Worm (Caenorhabditis elegans): ENCODE results near the gene T01B7.13.

Gene T01B7.13

ce11 chrII:8744555-8745448 is 29.6 kb downstream of the T01B7.13 start (continued):
- no peak for TF ChIP-seq arid-1 (GFP tag; conservative IDR thresholded peaks at IDR 0.05)
- TF ChIP-seq nhr-11 (tag; optimal IDR thresholded peaks at IDR 0.05) = peak; percentile 62
- TF ChIP-seq mes-2 (tag; optimal IDR thresholded peaks at IDR 0.05; ENCODE audit: poor library complexity, severe bottlenecking) = no peak
- no peak for TF ChIP-seq lir-3 (tag; optimal IDR thresholded peaks at IDR 0.05)
- TF ChIP-seq zip-2 (tag; optimal IDR thresholded peaks at IDR 0.05) = no peak
- peak in 1 of 2 experiments; percentile 76 for TF ChIP-seq unc-62 (GFP tag; optimal IDR thresholded peaks at IDR 0.05 in 1 of 2)
- TF ChIP-seq unc-62 (tag; optimal IDR thresholded peaks at IDR 0.05) = no peak
- TF ChIP-seq ceh-44 (GFP tag; IDR thresholded peaks at IDR 0.05) = 0 out of 2 replicates have a peak, but pooled peaks have one; percentile 3
- peak; percentile 64 for TF ChIP-seq T26A8.4 (GFP tag; IDR thresholded peaks at IDR 0.05)
- peak in 1 of 2 experiments; percentile 14 for TF ChIP-seq hif-1 (tag; optimal IDR thresholded peaks at IDR 0.05)
- TF ChIP-seq fkh-10 (GFP tag; optimal IDR thresholded peaks at IDR 0.05) = no peak
- no peak for TF ChIP-seq jun-1 (tag; optimal IDR thresholded peaks at IDR 0.05)

DNA sequence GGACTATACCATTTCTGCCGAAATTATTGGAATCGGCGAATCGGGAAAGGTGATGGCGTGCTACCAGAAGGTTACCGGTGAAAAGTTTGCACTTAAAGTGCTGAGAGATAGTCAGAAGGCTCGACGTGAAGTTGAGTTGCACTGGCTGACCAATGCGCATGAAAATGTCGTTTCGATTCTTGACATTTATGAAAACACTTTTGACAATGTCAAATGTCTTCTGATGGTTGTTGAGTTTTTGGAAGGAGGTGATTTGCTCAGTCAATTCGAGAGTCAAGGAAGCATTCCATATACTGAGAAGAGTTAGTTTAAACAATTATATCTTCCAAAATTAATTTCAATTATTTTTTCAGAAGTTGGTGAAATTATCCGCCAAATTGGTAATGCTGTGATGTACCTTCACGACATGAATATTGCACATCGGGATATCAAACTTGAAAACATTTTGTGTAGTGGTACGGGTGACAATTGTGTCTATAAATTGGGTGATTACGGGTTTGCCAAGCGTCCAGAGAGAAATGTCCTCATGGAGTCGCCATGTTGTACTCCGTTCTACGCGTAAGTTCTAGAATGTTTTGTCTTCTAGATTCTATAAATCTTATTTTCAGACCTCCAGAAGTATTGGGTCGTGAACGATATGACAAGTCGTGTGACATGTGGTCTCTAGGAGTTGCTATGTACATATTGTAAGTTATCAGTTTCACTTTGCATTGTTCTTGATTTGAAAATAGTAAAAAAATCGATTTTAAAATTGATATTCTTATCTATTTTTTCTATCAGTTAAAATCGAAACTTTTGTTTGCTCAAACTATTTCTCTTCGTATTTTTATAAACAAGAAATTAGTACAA is 30.5 kb downstream of the T01B7.13 start:
- no peak for TF ChIP-seq zag-1 (tag; optimal IDR thresholded peaks at IDR 0.05)
- no peak for TF ChIP-seq rbr-2 (tag; optimal IDR thresholded peaks at IDR 0.05)
- no peak for TF ChIP-seq ZK337.2 (GFP tag; IDR thresholded peaks at IDR 0.05)
- TF ChIP-seq nhr-25 (tag; optimal IDR thresholded peaks at IDR 0.05; ENCODE audit: borderline replicate concordance, insufficient read depth) = peak; percentile 4
- peak; percentile 74 for TF ChIP-seq ama-1 (optimal IDR thresholded peaks at IDR 0.05)
- no peak for TF ChIP-seq ztf-11 (tag; optimal IDR thresholded peaks at IDR 0.05)
- no peak for TF ChIP-seq mdt-29 (GFP tag; IDR thresholded peaks at IDR 0.05)
- TF ChIP-seq Y48G9A.11 (GFP tag; IDR thresholded peaks at IDR 0.05) = 0 out of 2 replicates have a peak, but pooled peaks have one; percentile 23
- peak; percentile 8 for TF ChIP-seq hlh-30 (tag; optimal IDR thresholded peaks at IDR 0.05; ENCODE audit: insufficient read depth)
- peak; percentile 50 for TF ChIP-seq dve-1 (tag; optimal IDR thresholded peaks at IDR 0.05; ENCODE audit: insufficient read depth)
- TF ChIP-seq aha-1 (tag) = peak; percentile 90
- no peak for TF ChIP-seq mep-1 (tag; optimal IDR thresholded peaks at IDR 0.05)
- TF ChIP-seq nhr-77 (tag; optimal IDR thresholded peaks at IDR 0.05) = peak; percentile 34
- TF ChIP-seq aly-2 (tag; optimal IDR thresholded peaks at IDR 0.05) = no peak
- TF ChIP-seq daf-16 (GFP tag; optimal IDR thresholded peaks at IDR 0.05) = no peak
- peak; percentile 20 for TF ChIP-seq daf-16 (tag; optimal IDR thresholded peaks at IDR 0.05)
- TF ChIP-seq lin-29 (GFP tag; IDR thresholded peaks at IDR 0.05) = no peak
- TF ChIP-seq mxl-2 (GFP tag; conservative IDR thresholded peaks at IDR 0.05) = peak; percentile 41
- no peak for TF ChIP-seq nhr-10 (tag; optimal IDR thresholded peaks at IDR 0.05)
- TF ChIP-seq lsy-2 (tag; optimal IDR thresholded peaks at IDR 0.05) = peak in 1 of 2 experiments; percentile 47

ce11 chrII:8746298-8746775 is 31.1 kb downstream of the T01B7.13 start:
- peak; percentile 55 for TF ChIP-seq aha-1 (tag)
- TF ChIP-seq nhr-41 (GFP tag; IDR thresholded peaks at IDR 0.05) = peak; percentile 43
- TF ChIP-seq ceh-62 (tag; optimal IDR thresholded peaks at IDR 0.05) = no peak
- TF ChIP-seq nhr-25 (tag; optimal IDR thresholded peaks at IDR 0.05; ENCODE audit: borderline replicate concordance, insufficient read depth) = peak; percentile 71
- peak; percentile 74; the same call in 1 of the 2 replicates for TF ChIP-seq Y105C5A.15 (GFP tag; IDR thresholded peaks at IDR 0.05)
- TF ChIP-seq hlh-11 (tag; optimal IDR thresholded peaks at IDR 0.05) = no peak
- no peak for TF ChIP-seq dve-1 (tag; optimal IDR thresholded peaks at IDR 0.05; ENCODE audit: insufficient read depth)
- no peak for TF ChIP-seq ceh-44 (GFP tag; IDR thresholded peaks at IDR 0.05)
- no peak for TF ChIP-seq daf-16 (GFP tag; optimal IDR thresholded peaks at IDR 0.05)
- TF ChIP-seq daf-16 (tag; optimal IDR thresholded peaks at IDR 0.05) = peak; percentile 7
- no peak for TF ChIP-seq zag-1 (tag; optimal IDR thresholded peaks at IDR 0.05)
- peak; percentile 77 for TF ChIP-seq nhr-111 (GFP tag; optimal IDR thresholded peaks at IDR 0.05)
- TF ChIP-seq ama-1 (optimal IDR thresholded peaks at IDR 0.05) = peak; percentile 96
- peak; percentile 68 for TF ChIP-seq mxl-2 (GFP tag; conservative IDR thresholded peaks at IDR 0.05)
- no peak for TF ChIP-seq rbr-2 (tag; optimal IDR thresholded peaks at IDR 0.05)
- TF ChIP-seq duxl-1 (tag; optimal IDR thresholded peaks at IDR 0.05; ENCODE audit: poor library complexity) = peak; percentile 58
- no peak for TF ChIP-seq zip-11 (GFP tag; IDR thresholded peaks at IDR 0.05)
- peak; percentile 35 for TF ChIP-seq T20F7.1 (GFP tag; optimal IDR thresholded peaks at IDR 0.05)
- no peak for TF ChIP-seq skn-1 (tag; optimal IDR thresholded peaks at IDR 0.05)
- peak; percentile 74 for TF ChIP-seq sdz-12 (GFP tag; optimal IDR thresholded peaks at IDR 0.05)
- 0 out of 2 replicates have a peak, but pooled peaks have one; percentile 11 for TF ChIP-seq egl-43 (GFP tag; IDR thresholded peaks at IDR 0.05)
- TF ChIP-seq ceh-82 (tag; optimal IDR thresholded peaks at IDR 0.05) = no peak

Measured in whole organism, L4 larva.